Fruit fly (Drosophila melanogaster) whole organism, embryonic: Measurements from ENCODE around the gene Dpm1.
A peak's percentile ranks its signal among the peaks of the same experiment; 100 is the strongest.

ENCODE experiments used
- CG11247 ChIP-seq: fragments of 200-800 bp; sonication (Bioruptor generic); IDR thresholded peaks from 2 replicates; pipeline ENCODE4 v1.3.6; 2022; ENCODE audit warnings: missing biosample characterization, missing genetic modification characterization
- CG1233 ChIP-seq: fragments of 200-800 bp; sonication (Bioruptor generic); optimal IDR thresholded peaks from 4 replicates; lab custom pipeline; 2018; ENCODE audit warnings: missing biosample characterization, mild to moderate bottlenecking, missing genetic modification characterization
- CG13287 ChIP-seq: fragments of 200-800 bp; sonication (Bioruptor generic); IDR thresholded peaks from 2 replicates; pipeline ENCODE4 v1.3.6; 2022; ENCODE audit warnings: missing biosample characterization, missing genetic modification characterization; ENCODE audit not compliant: partially characterized antibody
- CG14710 ChIP-seq: fragments of 200-800 bp; sonication (Bioruptor generic); optimal IDR thresholded peaks from 3 replicates; lab custom pipeline; 2019; ENCODE audit warnings: missing biosample characterization, mild to moderate bottlenecking, missing genetic modification characterization, moderate library complexity
- CG15011 ChIP-seq: fragments of 200-800 bp; sonication (Bioruptor generic); optimal IDR thresholded peaks from 3 replicates; lab custom pipeline; 2018; ENCODE audit warnings: missing biosample characterization, mild to moderate bottlenecking, missing genetic modification characterization
- CG1603 ChIP-seq: fragments of 200-800 bp; sonication (Bioruptor generic); optimal IDR thresholded peaks from 2 replicates; lab custom pipeline; 2019; ENCODE audit warnings: missing biosample characterization, mild to moderate bottlenecking, missing genetic modification characterization, moderate library complexity
- CG18262 ChIP-seq: fragments of 200-800 bp; optimal IDR thresholded peaks from 3 replicates; lab custom pipeline; 2019; ENCODE audit warnings: missing biosample characterization, mild to moderate bottlenecking, missing genetic modification characterization, moderate library complexity
- CG31365 ChIP-seq: fragments of 200-800 bp; sonication (Bioruptor generic); optimal IDR thresholded peaks from 2 replicates; lab custom pipeline; 2018; ENCODE audit warnings: missing biosample characterization, mild to moderate bottlenecking, missing genetic modification characterization
- D19B ChIP-seq: fragments of 200-800 bp; sonication (Bioruptor generic); optimal IDR thresholded peaks from 2 replicates; lab custom pipeline; 2017; ENCODE audit warnings: missing biosample characterization, mild to moderate bottlenecking, missing genetic modification characterization
- Dll ChIP-seq: fragments of 200-800 bp; sonication (Bioruptor generic); IDR thresholded peaks from 4 replicates; pipeline ENCODE4 v1.3.6; 2022; ENCODE audit warnings: missing biosample characterization, missing genetic modification characterization; ENCODE audit not compliant: partially characterized antibody
- HLH4C ChIP-seq: fragments of 200-800 bp; sonication (Bioruptor generic); IDR thresholded peaks from 3 replicates; pipeline ENCODE4 v1.3.6; 2022; ENCODE audit warnings: missing biosample characterization, missing genetic modification characterization; ENCODE audit not compliant: partially characterized antibody
- Hey ChIP-seq: fragments of 200-800 bp; sonication (Bioruptor generic); optimal IDR thresholded peaks from 3 replicates; lab custom pipeline; 2018; ENCODE audit warnings: missing biosample characterization, mild to moderate bottlenecking, missing genetic modification characterization
- Hmr ChIP-seq: fragments of 200-800 bp; sonication (Bioruptor generic); optimal IDR thresholded peaks from 3 replicates; lab custom pipeline; 2017; ENCODE audit warnings: mild to moderate bottlenecking, missing biosample characterization, missing genetic modification reagents, missing genetic modification characterization
- Jarid2 ChIP-seq: fragments of 200-800 bp; sonication (Bioruptor generic); optimal IDR thresholded peaks from 3 replicates; lab custom pipeline; 2017; ENCODE audit warnings: mild to moderate bottlenecking, missing biosample characterization, missing genetic modification reagents, missing genetic modification characterization
- Opbp ChIP-seq: fragments of 200-800 bp; sonication (Bioruptor generic); IDR thresholded peaks from 3 replicates; pipeline ENCODE4 v1.3.6; 2022; ENCODE audit warnings: missing biosample characterization, missing genetic modification characterization; ENCODE audit not compliant: partially characterized antibody
- PHDP ChIP-seq: fragments of 200-800 bp; sonication (Bioruptor generic); optimal IDR thresholded peaks from 3 replicates; lab custom pipeline; 2018; ENCODE audit warnings: missing biosample characterization, mild to moderate bottlenecking, missing genetic modification characterization, moderate library complexity
- Scr ChIP-seq: fragments of 200-800 bp; sonication (Bioruptor generic); IDR thresholded peaks from 2 replicates; pipeline ENCODE4 v1.3.6; 2022; ENCODE audit warnings: missing biosample characterization, missing genetic modification characterization; ENCODE audit not compliant: partially characterized antibody
- Tbp ChIP-seq: fragments of >200 bp; optimal IDR thresholded peaks from 2 replicates; lab custom pipeline; 2018; ENCODE audit warnings: missing biosample characterization, missing genetic modification characterization
- abd-A ChIP-seq: fragments of 200-800 bp; sonication (Bioruptor generic); optimal IDR thresholded peaks from 3 replicates; lab custom pipeline; 2019; ENCODE audit warnings: missing biosample characterization, mild to moderate bottlenecking, missing genetic modification characterization, moderate library complexity
- ac ChIP-seq: fragments of 200-800 bp; sonication (Bioruptor generic); optimal IDR thresholded peaks from 3 replicates; lab custom pipeline; 2017; ENCODE audit warnings: missing biosample characterization, mild to moderate bottlenecking, missing genetic modification characterization
- al ChIP-seq: fragments of 200-800 bp; sonication (Bioruptor generic); IDR thresholded peaks from 2 replicates; pipeline ENCODE4 v1.3.6; 2022; ENCODE audit warnings: missing biosample characterization, missing genetic modification characterization
- amos ChIP-seq: fragments of 200-800 bp; sonication (Bioruptor generic); IDR thresholded peaks from 2 replicates; pipeline ENCODE4 v1.3.6; 2022; ENCODE audit warnings: missing biosample characterization, missing genetic modification characterization; ENCODE audit not compliant: partially characterized antibody
- bbx ChIP-seq: fragments of 200-800 bp; sonication (Bioruptor generic); IDR thresholded peaks from 2 replicates; pipeline ENCODE4 v1.3.6; 2022; ENCODE audit warnings: missing biosample characterization, missing genetic modification characterization; ENCODE audit not compliant: partially characterized antibody
- bsh ChIP-seq, 2 experiments: fragments of 200-800 bp; sonication (Bioruptor generic); optimal IDR thresholded peaks; 2 replicates each; lab custom pipeline; 2017 to 2018; ENCODE audit warnings: mild to moderate bottlenecking in 2 of 2, missing biosample characterization in 2 of 2, missing genetic modification characterization in 2 of 2, moderate library complexity in 1 of 2
- chinmo ChIP-seq: fragments of 200-800 bp; sonication (Bioruptor generic); IDR thresholded peaks from 4 replicates; pipeline ENCODE4 v1.3.6; 2022; ENCODE audit warnings: missing biosample characterization, missing genetic modification characterization; ENCODE audit not compliant: partially characterized antibody
- crol ChIP-seq: fragments of 200-800 bp; sonication (Bioruptor generic); IDR thresholded peaks from 2 replicates; pipeline ENCODE4 v1.3.6; 2022; ENCODE audit warnings: missing biosample characterization, missing genetic modification characterization
- dmrt11E ChIP-seq: fragments of 200-800 bp; sonication (Bioruptor generic); optimal IDR thresholded peaks from 3 replicates; lab custom pipeline; 2018; ENCODE audit warnings: missing biosample characterization, mild to moderate bottlenecking, missing genetic modification characterization, moderate library complexity
- dysf ChIP-seq: fragments of 200-800 bp; sonication (Bioruptor generic); IDR thresholded peaks from 3 replicates; pipeline ENCODE4 v1.3.6; 2022; ENCODE audit warnings: missing biosample characterization, missing genetic modification characterization
- emc ChIP-seq: fragments of 200-800 bp; sonication (Bioruptor generic); optimal IDR thresholded peaks from 2 replicates; lab custom pipeline; 2016; ENCODE audit warnings: missing biosample characterization, missing genetic modification characterization
- hkb ChIP-seq, 2 experiments: fragments of 200-800 bp in 1 of 2; fragments of >200 bp in 1 of 2; sonication (Bioruptor generic) in 1 of 2; IDR thresholded peaks in 1 of 2; optimal IDR thresholded peaks in 1 of 2; 2 replicates each; pipeline versions ENCODE4 v1.3.6 to Lab custom; 2017 to 2022; ENCODE audit warnings: missing biosample characterization in 1 of 2, missing genetic modification characterization in 1 of 2
- lola ChIP-seq, 3 experiments: fragments of >200 bp in 2 of 3; fragments of 200-800 bp in 1 of 3; sonication (Bioruptor generic) in 1 of 3; optimal IDR thresholded peaks; 2 replicates each; lab custom pipeline; 2017 to 2019; ENCODE audit warnings: missing biosample characterization in 3 of 3, missing genetic modification characterization in 3 of 3, mild to moderate bottlenecking in 1 of 3, moderate library complexity in 1 of 3
- nerfin-2 ChIP-seq: fragments of 200-800 bp; sonication (Bioruptor generic); IDR thresholded peaks from 2 replicates; pipeline ENCODE4 v1.3.6; 2022; ENCODE audit warnings: missing biosample characterization, missing genetic modification characterization; ENCODE audit not compliant: partially characterized antibody
- nmo ChIP-seq: fragments of 200-800 bp; sonication (Bioruptor generic); optimal IDR thresholded peaks from 2 replicates; lab custom pipeline; 2018; ENCODE audit warnings: missing biosample characterization, mild to moderate bottlenecking, missing genetic modification characterization, moderate library complexity
- odd ChIP-seq: fragments of 200-800 bp; sonication (Bioruptor generic); optimal IDR thresholded peaks from 2 replicates; lab custom pipeline; 2017; ENCODE audit warnings: missing biosample characterization, mild to moderate bottlenecking, missing genetic modification characterization
- pho ChIP-seq: fragments of 200-800 bp; sonication (Bioruptor generic); optimal IDR thresholded peaks from 2 replicates; lab custom pipeline; 2016; ENCODE audit warnings: missing biosample characterization, missing genetic modification characterization
- pros ChIP-seq: fragments of 200-800 bp; sonication (Bioruptor generic); optimal IDR thresholded peaks from 3 replicates; lab custom pipeline; 2019; ENCODE audit warnings: missing biosample characterization, mild to moderate bottlenecking, missing genetic modification characterization, moderate library complexity
- ro ChIP-seq: fragments of 200-800 bp; sonication (Bioruptor generic); IDR thresholded peaks from 2 replicates; pipeline ENCODE4 v1.3.6; 2022; ENCODE audit warnings: missing biosample characterization, missing genetic modification characterization
- run ChIP-seq: fragments of 200-800 bp; sonication (Bioruptor generic); optimal IDR thresholded peaks from 3 replicates; lab custom pipeline; 2018; ENCODE audit warnings: missing biosample characterization, mild to moderate bottlenecking, missing genetic modification characterization
- scrt ChIP-seq: fragments of 200-800 bp; sonication (Bioruptor generic); optimal IDR thresholded peaks from 2 replicates; lab custom pipeline; 2018; ENCODE audit warnings: missing biosample characterization, mild to moderate bottlenecking, missing genetic modification characterization, moderate library complexity
- sd ChIP-seq: fragments of 200-800 bp; sonication (Bioruptor generic); optimal IDR thresholded peaks from 3 replicates; lab custom pipeline; 2018; ENCODE audit warnings: missing biosample characterization, mild to moderate bottlenecking, missing genetic modification characterization, moderate library complexity
- sens ChIP-seq: fragments of 200-800 bp; sonication (Bioruptor generic); peaks from one replicate; lab custom pipeline; 2016; ENCODE audit warnings: missing biosample characterization, missing genetic modification characterization
- sna ChIP-seq: fragments of 200-800 bp; sonication (Bioruptor generic); IDR thresholded peaks from 2 replicates; pipeline ENCODE4 v1.3.6; 2022; ENCODE audit warnings: missing biosample characterization, missing genetic modification characterization; ENCODE audit not compliant: partially characterized antibody

The Dpm1 gene

DNA sequence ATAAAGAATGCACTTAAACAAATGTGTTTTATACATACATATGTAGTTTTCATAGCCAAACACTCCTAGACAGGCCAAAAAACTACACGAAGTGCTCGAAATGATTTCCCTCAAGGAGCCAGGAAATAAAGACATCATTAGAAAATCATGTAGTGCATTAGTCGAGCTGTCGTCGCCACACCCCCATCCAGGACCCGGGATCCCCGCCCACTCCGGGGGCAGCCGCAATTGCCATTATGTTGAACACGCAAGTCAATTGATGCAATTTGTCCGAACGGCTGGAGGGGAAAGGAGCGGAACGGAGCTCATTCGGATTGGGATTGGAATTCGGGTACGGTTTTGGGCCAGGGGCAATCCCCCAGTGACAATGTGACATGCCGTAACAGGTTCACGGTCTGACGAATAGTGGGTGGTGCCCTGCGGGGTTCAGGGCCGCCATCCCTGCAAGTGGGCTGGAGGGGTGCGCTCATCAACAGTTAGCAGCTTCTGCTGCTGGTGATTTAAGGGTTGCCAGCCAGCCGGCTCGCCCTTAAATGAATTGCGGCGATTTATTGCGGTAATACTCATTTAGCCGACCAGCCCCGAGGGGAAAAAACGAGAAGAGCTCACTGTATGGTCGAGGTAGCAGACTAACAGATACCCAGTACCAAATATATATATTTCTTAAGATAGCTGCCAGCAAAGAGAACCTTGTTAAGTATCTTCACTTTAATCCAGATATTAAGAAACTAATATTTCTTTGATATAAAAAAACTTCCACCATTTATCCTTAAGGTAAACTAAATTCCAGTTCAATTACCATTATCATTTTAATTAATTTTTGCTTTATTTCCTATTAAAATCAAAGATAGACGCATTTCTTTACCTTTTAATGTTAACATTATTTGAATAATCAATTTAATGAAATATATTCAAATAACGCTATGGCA lies 45.5 kb downstream of the Dpm1 start (continued):
- TF ChIP-seq hkb (optimal IDR thresholded peaks at IDR 0.05; lab: Kevin White, UChicago) = no peak
- peak; percentile 36; the same call in 1 of the 2 replicates for TF ChIP-seq hkb (GFP tag; IDR thresholded peaks at IDR 0.05; lab: Robert Waterston, UW)
- TF ChIP-seq CG1603 (tag; lab: Kevin White, UChicago) = no peak
- 0 out of 3 replicates have a peak, but pooled peaks have one; percentile 20 for TF ChIP-seq Opbp (GFP tag; lab: Robert Waterston, UW)
- peak; percentile 53 for TF ChIP-seq CG18262 (tag; lab: Kevin White, UChicago)
- peak; percentile 3 for TF ChIP-seq CG14710 (tag; lab: Kevin White, UChicago)
- TF ChIP-seq lola (GFP tag; optimal IDR thresholded peaks at IDR 0.05; lab: Kevin White, UChicago) = peak in 1 of 3 experiments; percentile 53
- TF ChIP-seq bsh (GFP tag; optimal IDR thresholded peaks at IDR 0.05; lab: Kevin White, UChicago) = peak in 1 of 2 experiments; percentile 23
- peak; percentile 32 for TF ChIP-seq nmo (GFP tag; lab: Kevin White, UChicago)
- TF ChIP-seq HLH4C (GFP tag; lab: Robert Waterston, UW) = peak; percentile 38; the same call in 1 of the 3 replicates
- peak; percentile 48 for TF ChIP-seq D19B (GFP tag; lab: Kevin White, UChicago)
- 0 out of 4 replicates have a peak, but pooled peaks have one; percentile 15 for TF ChIP-seq Dll
- peak; percentile 26 for TF ChIP-seq pros (GFP tag; lab: Kevin White, UChicago)
- TF ChIP-seq PHDP (tag; lab: Kevin White, UChicago) = no peak
- TF ChIP-seq sna = 0 out of 2 replicates have a peak, but pooled peaks have one; percentile 27
- TF ChIP-seq CG31365 (tag; lab: Kevin White, UChicago) = no peak
- peak; percentile 43; the same call in 1 of the 2 replicates for TF ChIP-seq nerfin-2 (GFP tag; lab: Robert Waterston, UW)
- peak; percentile 15 for TF ChIP-seq dmrt11E
- TF ChIP-seq bbx (GFP tag; lab: Robert Waterston, UW) = peak; percentile 23; the same call in 1 of the 2 replicates
- 0 out of 2 replicates have a peak, but pooled peaks have one; percentile 35 for TF ChIP-seq CG11247
- peak; percentile 28 for TF ChIP-seq scrt
- peak; percentile 30 for TF ChIP-seq run
- peak; percentile 17 for TF ChIP-seq Hey (tag; lab: Kevin White, UChicago)
- no peak for TF ChIP-seq ac (GFP tag; lab: Kevin White, UChicago)
- TF ChIP-seq chinmo (GFP tag; lab: Robert Waterston, UW) = 0 out of 4 replicates have a peak, but pooled peaks have one; percentile 15
- TF ChIP-seq CG1233 (GFP tag; lab: Kevin White, UChicago) = no peak
- no peak for TF ChIP-seq emc (GFP tag; lab: Kevin White, UChicago)
- no peak for TF ChIP-seq ro (GFP tag; lab: Robert Waterston, UW)
- TF ChIP-seq crol (GFP tag; lab: Robert Waterston, UW) = peak; percentile 74
- 0 out of 3 replicates have a peak, but pooled peaks have one; percentile 29 for TF ChIP-seq dysf (GFP tag; lab: Robert Waterston, UW)
- TF ChIP-seq abd-A (tag; lab: Kevin White, UChicago) = peak; percentile 43
- TF ChIP-seq sens (GFP tag; lab: Kevin White, UChicago) = peak; percentile 67

DNA sequence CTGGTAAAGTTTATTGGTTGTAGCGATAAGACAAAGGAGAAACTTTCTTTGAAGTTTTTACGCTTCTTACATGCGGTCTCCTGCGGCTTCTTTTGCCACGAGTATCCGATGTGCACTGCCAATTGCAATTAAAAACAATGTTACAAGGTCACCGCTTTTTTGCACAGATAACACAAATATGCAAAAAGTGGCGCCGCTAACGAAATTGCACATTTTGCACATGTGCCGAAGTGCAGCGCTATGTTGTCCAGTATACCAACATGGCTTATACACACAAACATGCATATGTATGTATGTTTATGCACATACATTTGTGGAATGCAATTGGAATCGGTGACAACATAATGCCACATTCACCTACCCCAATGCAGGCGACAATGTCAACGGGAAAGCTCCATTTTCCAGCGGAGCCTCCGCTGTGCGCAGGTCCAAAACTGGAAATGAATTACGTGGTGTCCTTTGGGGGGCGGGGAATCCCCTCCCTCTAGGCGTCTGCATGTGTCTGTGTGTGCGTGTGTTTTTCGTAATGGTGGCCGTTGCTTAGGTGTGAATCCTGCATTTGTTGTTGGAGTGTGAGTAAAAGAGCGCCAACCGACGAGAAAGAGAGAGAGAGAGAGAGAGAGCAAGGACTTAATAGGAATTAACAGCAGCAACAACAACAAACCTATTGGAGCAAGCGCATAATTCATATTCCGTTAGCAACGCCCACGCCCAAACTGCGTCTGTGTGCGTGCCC lies 46.8 kb downstream of the Dpm1 start:
- no peak for TF ChIP-seq Hmr
- no peak for TF ChIP-seq sd (tag; lab: Kevin White, UChicago)
- no peak for TF ChIP-seq pho
- TF ChIP-seq Dll = no peak
- TF ChIP-seq amos (GFP tag; lab: Robert Waterston, UW) = no peak
- no peak for TF ChIP-seq al (GFP tag; lab: Robert Waterston, UW)
- no peak for TF ChIP-seq odd (GFP tag; lab: Kevin White, UChicago)
- 0 out of 4 replicates have a peak, but pooled peaks have one; percentile 23 for TF ChIP-seq chinmo (GFP tag; lab: Robert Waterston, UW)
- no peak for TF ChIP-seq CG13287 (GFP tag; lab: Robert Waterston, UW)
- no peak for TF ChIP-seq Tbp (GFP tag; lab: Kevin White, UChicago)
- TF ChIP-seq Jarid2 (GFP tag; lab: Kevin White, UChicago) = no peak
- TF ChIP-seq Scr (GFP tag; lab: Robert Waterston, UW) = no peak
- TF ChIP-seq CG15011 = no peak
